Worm (Caenorhabditis elegans) whole organism, L4 larva: Measurements from ENCODE around the gene nas-11.

Experiments used
- D1046.2 ChIP-seq: fragments of 200-800 bp; sonication (Bioruptor generic); IDR thresholded peaks from 2 replicates; pipeline ENCODE4 v1.3.6; 2022; ENCODE audit warnings: missing genetic modification characterization, missing compliant biosample characterization
- F44E2.7 ChIP-seq: fragments of 200-800 bp; sonication (Bioruptor generic); IDR thresholded peaks from 2 replicates; pipeline ENCODE4 v2.1.2; 2022; ENCODE audit warnings: missing genetic modification characterization, missing compliant biosample characterization
- R02D3.7 ChIP-seq: fragments of 150-350 bp; sonication (generic microtip); optimal IDR thresholded peaks from 3 replicates; lab custom pipeline; 2014; ENCODE audit warnings: missing biosample characterization, missing genetic modification characterization
- T20F7.1 ChIP-seq: fragments of 200-800 bp; sonication (Bioruptor generic); optimal IDR thresholded peaks from 2 replicates; lab custom pipeline; 2018; ENCODE audit warnings: mild to moderate bottlenecking, missing genetic modification characterization, missing compliant biosample characterization
- T26A8.4 ChIP-seq: fragments of 200-800 bp; sonication (Bioruptor generic); IDR thresholded peaks from 2 replicates; pipeline ENCODE4 v1.3.6; 2022; ENCODE audit warnings: missing genetic modification characterization, missing compliant biosample characterization
- Y5F2A.4 ChIP-seq: fragments of 200-800 bp; sonication (Bioruptor generic); optimal IDR thresholded peaks from 2 replicates; lab custom pipeline; 2018; ENCODE audit warnings: mild to moderate bottlenecking, missing genetic modification characterization, missing compliant biosample characterization
- Y75B8A.6 ChIP-seq: fragments of 200-800 bp; sonication (Bioruptor generic); IDR thresholded peaks from 2 replicates; pipeline ENCODE4 v1.3.6; 2022; ENCODE audit warnings: missing genetic modification reagents, missing genetic modification characterization, missing compliant biosample characterization
- ZK337.2 ChIP-seq: fragments of 200-800 bp; sonication (Bioruptor generic); IDR thresholded peaks from 2 replicates; pipeline ENCODE4 v1.3.6; 2022; ENCODE audit warnings: missing genetic modification reagents, missing genetic modification characterization, missing compliant biosample characterization
- attf-4 ChIP-seq: sonication (generic microtip); optimal IDR thresholded peaks from 3 replicates; lab custom pipeline; 2017; ENCODE audit warnings: missing biosample characterization, missing genetic modification characterization
- ceh-62 ChIP-seq: sonication (generic microtip); optimal IDR thresholded peaks from 2 replicates; lab custom pipeline; 2017; ENCODE audit warnings: missing biosample characterization, missing genetic modification characterization
- ctbp-1 ChIP-seq: fragments of 200-800 bp; sonication (Bioruptor generic); IDR thresholded peaks from 2 replicates; pipeline ENCODE4 v1.3.6; 2022; ENCODE audit warnings: missing genetic modification reagents, missing genetic modification characterization, missing compliant biosample characterization
- daf-16 ChIP-seq, 3 experiments: sonication (generic microtip); optimal IDR thresholded peaks; 2 replicates each; lab custom pipeline; 2016 to 2017; ENCODE audit warnings: missing genetic modification characterization in 3 of 3, missing genetic modification reagents in 3 of 3, mild to moderate bottlenecking in 2 of 3, missing compliant biosample characterization in 2 of 3, missing biosample characterization in 1 of 3, moderate library complexity in 1 of 3
- egl-43 ChIP-seq: fragments of 200-800 bp; sonication (Bioruptor generic); IDR thresholded peaks from 2 replicates; pipeline ENCODE4 v1.3.6; 2022; ENCODE audit warnings: missing genetic modification reagents, missing genetic modification characterization, missing compliant biosample characterization
- fos-1 ChIP-seq: fragments of 150-350 bp; optimal IDR thresholded peaks from 2 replicates; lab custom pipeline; 2014; ENCODE audit warnings: missing biosample characterization, missing genetic modification characterization
- gei-8 ChIP-seq: fragments of 200-800 bp; sonication (Bioruptor generic); optimal IDR thresholded peaks from 2 replicates; lab custom pipeline; 2018; ENCODE audit warnings: mild to moderate bottlenecking, missing genetic modification characterization, missing compliant biosample characterization
- hmg-1.1 ChIP-seq: fragments of 200-800 bp; sonication (Bioruptor generic); IDR thresholded peaks from 2 replicates; pipeline ENCODE4 v1.3.6; 2022; ENCODE audit warnings: missing genetic modification reagents, missing genetic modification characterization, missing compliant biosample characterization
- jun-1 ChIP-seq: fragments of 150-350 bp; optimal IDR thresholded peaks from 2 replicates; lab custom pipeline; 2014; ENCODE audit warnings: missing biosample characterization, missing genetic modification reagents, missing genetic modification characterization
- lim-7 ChIP-seq: fragments of 200-800 bp; sonication (Bioruptor generic); IDR thresholded peaks from 2 replicates; pipeline ENCODE4 v1.3.6; 2022; ENCODE audit warnings: missing genetic modification characterization, missing compliant biosample characterization
- lin-1 ChIP-seq: fragments of 200-800 bp; sonication (Bioruptor generic); IDR thresholded peaks from 2 replicates; pipeline ENCODE4 v1.3.6; 2022; ENCODE audit warnings: missing genetic modification reagents, missing genetic modification characterization, missing compliant biosample characterization
- lin-13 ChIP-seq: fragments of 150-350 bp; optimal IDR thresholded peaks from 2 replicates; lab custom pipeline; 2014; ENCODE audit warnings: missing biosample characterization, missing genetic modification reagents, missing genetic modification characterization
- lin-15B ChIP-seq: fragments of 150-350 bp; sonication (generic microtip); optimal IDR thresholded peaks from 3 replicates; lab custom pipeline; 2014; ENCODE audit warnings: missing biosample characterization, missing genetic modification characterization
- lin-29 ChIP-seq: fragments of 200-800 bp; sonication (Bioruptor generic); IDR thresholded peaks from 2 replicates; pipeline ENCODE4 v1.3.6; 2022; ENCODE audit warnings: missing genetic modification reagents, missing genetic modification characterization, missing compliant biosample characterization
- madf-5 ChIP-seq, 2 experiments: fragments of 200-800 bp; sonication (Bioruptor generic); IDR thresholded peaks; 2 replicates each; pipeline ENCODE4 v1.3.6; 2022; ENCODE audit warnings: missing compliant biosample characterization in 2 of 2, missing genetic modification characterization in 2 of 2
- mdl-1 ChIP-seq, 2 experiments: fragments of 150-350 bp in 1 of 2; sonication (generic microtip) in 1 of 2; optimal IDR thresholded peaks; 2 replicates each; lab custom pipeline; 2014 to 2017; ENCODE audit warnings: missing biosample characterization in 2 of 2, missing genetic modification characterization in 2 of 2
- mdt-29 ChIP-seq: fragments of 200-800 bp; sonication (Bioruptor generic); IDR thresholded peaks from 2 replicates; pipeline ENCODE4 v1.3.6; 2022; ENCODE audit warnings: missing genetic modification reagents, missing genetic modification characterization, missing compliant biosample characterization
- mep-1 ChIP-seq: fragments of 150-350 bp; sonication (generic microtip); optimal IDR thresholded peaks from 3 replicates; lab custom pipeline; 2014; ENCODE audit warnings: missing biosample characterization, missing genetic modification characterization
- mes-2 ChIP-seq: sonication (generic microtip); optimal IDR thresholded peaks from 2 replicates; lab custom pipeline; 2016; ENCODE audit warnings: missing genotype, mild to moderate bottlenecking, missing genetic modification characterization, missing compliant biosample characterization; ENCODE audit not compliant: poor library complexity, severe bottlenecking
- nhr-102 ChIP-seq: sonication (generic microtip); optimal IDR thresholded peaks from 2 replicates; lab custom pipeline; 2016; ENCODE audit warnings: mild to moderate bottlenecking, missing genetic modification characterization, moderate library complexity, missing compliant biosample characterization
- nhr-111 ChIP-seq: fragments of 200-800 bp; sonication (Bioruptor generic); optimal IDR thresholded peaks from 2 replicates; lab custom pipeline; 2018; ENCODE audit warnings: mild to moderate bottlenecking, missing genetic modification characterization, missing compliant biosample characterization
- nhr-28 ChIP-seq: fragments of 150-350 bp; optimal IDR thresholded peaks from 2 replicates; lab custom pipeline; 2014; ENCODE audit warnings: missing biosample characterization, missing genetic modification characterization
- nhr-41 ChIP-seq: fragments of 200-800 bp; sonication (Bioruptor generic); IDR thresholded peaks from 2 replicates; pipeline ENCODE4 v1.3.6; 2022; ENCODE audit warnings: missing genetic modification reagents, missing genetic modification characterization, missing compliant biosample characterization
- nhr-42 ChIP-seq: fragments of 200-800 bp; sonication (Bioruptor generic); IDR thresholded peaks from 2 replicates; pipeline ENCODE4 v1.3.6; 2022; ENCODE audit warnings: missing genetic modification characterization, missing compliant biosample characterization
- nhr-77 ChIP-seq: fragments of 150-350 bp; optimal IDR thresholded peaks from 2 replicates; lab custom pipeline; 2014; ENCODE audit warnings: missing biosample characterization, missing genetic modification characterization
- pha-4 ChIP-seq, 2 experiments: fragments of 150-350 bp in 1 of 2; fragments of 200-800 bp in 1 of 2; sonication (Bioruptor generic) in 1 of 2; IDR thresholded peaks in 1 of 2; optimal IDR thresholded peaks in 1 of 2; 2 replicates each; pipeline versions ENCODE4 v1.3.6 to Lab custom; 2014 to 2022; ENCODE audit warnings: missing genetic modification characterization in 2 of 2, missing genetic modification reagents in 2 of 2, missing biosample characterization in 1 of 2, missing compliant biosample characterization in 1 of 2
- pqm-1 ChIP-seq: sonication (generic microtip); optimal IDR thresholded peaks from 2 replicates; lab custom pipeline; 2017; ENCODE audit warnings: missing biosample characterization, missing genetic modification characterization
- rbr-2 ChIP-seq: sonication (generic microtip); optimal IDR thresholded peaks from 2 replicates; lab custom pipeline; 2016; ENCODE audit warnings: missing genotype, missing genetic modification characterization, missing compliant biosample characterization
- saeg-2 ChIP-seq: fragments of 200-800 bp; sonication (Bioruptor generic); IDR thresholded peaks from 2 replicates; pipeline ENCODE4 v1.3.6; 2022; ENCODE audit warnings: missing genetic modification reagents, missing genetic modification characterization, missing compliant biosample characterization
- sdz-12 ChIP-seq: fragments of 200-800 bp; sonication (Bioruptor generic); optimal IDR thresholded peaks from 2 replicates; lab custom pipeline; 2018; ENCODE audit warnings: mild to moderate bottlenecking, missing genetic modification characterization, missing compliant biosample characterization
- set-16 ChIP-seq: fragments of 200-800 bp; sonication (Bioruptor generic); IDR thresholded peaks from 2 replicates; pipeline ENCODE4 v1.3.6; 2022; ENCODE audit warnings: missing genetic modification reagents, missing genetic modification characterization, missing compliant biosample characterization
- snpc-1.2 ChIP-seq: fragments of 200-800 bp; sonication (Bioruptor generic); IDR thresholded peaks from 2 replicates; pipeline ENCODE4 v1.3.6; 2022; ENCODE audit warnings: missing genetic modification reagents, missing genetic modification characterization, missing compliant biosample characterization
- unc-130 ChIP-seq: sonication (generic microtip); optimal IDR thresholded peaks from 2 replicates; lab custom pipeline; 2016; ENCODE audit warnings: missing genetic modification reagents, missing genetic modification characterization, missing compliant biosample characterization
- unc-62 ChIP-seq, 3 experiments: fragments of 150-350 bp in 1 of 3; sonication (generic microtip); optimal IDR thresholded peaks in 2 of 3; peaks in 1 of 3; 1 replicate in 1 of 3; 2 replicates in 2 of 3; lab custom pipeline; 2014 to 2017; ENCODE audit warnings: missing biosample characterization in 3 of 3, missing genetic modification characterization in 3 of 3, missing genetic modification reagents in 3 of 3, missing genotype in 1 of 3
- zfp-3 ChIP-seq: fragments of 200-800 bp; sonication (Bioruptor generic); conservative IDR thresholded peaks from 2 replicates; pipeline ENCODE4 v1.3.6; 2022; ENCODE audit warnings: missing genetic modification reagents, missing genetic modification characterization, missing compliant biosample characterization
- zip-2 ChIP-seq: fragments of 150-350 bp; optimal IDR thresholded peaks from 2 replicates; lab custom pipeline; 2014; ENCODE audit warnings: missing biosample characterization, missing genetic modification characterization

The nas-11 gene

DNA sequence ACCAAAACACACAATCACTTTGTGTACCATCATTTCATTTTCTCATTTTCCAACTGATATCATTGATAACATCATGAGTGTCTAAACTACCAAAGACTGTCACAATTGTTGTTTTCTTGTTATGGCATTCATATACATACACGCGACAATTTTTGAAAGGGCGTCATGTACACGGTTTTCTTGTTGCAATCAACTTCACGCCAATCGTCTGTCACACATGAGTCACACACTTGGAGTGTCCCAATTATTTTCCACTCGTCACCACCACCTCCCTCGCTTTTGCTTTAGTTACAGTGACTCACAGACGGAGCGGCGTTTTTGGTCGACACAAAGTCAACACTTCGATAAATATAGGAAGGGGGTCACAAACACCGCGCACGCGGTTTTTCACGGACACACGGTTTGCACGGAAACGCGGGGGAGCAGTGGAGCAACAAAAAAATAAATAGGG is 34.6 kb downstream of the nas-11 start (continued):
- TF ChIP-seq nhr-41 (no peak; the same call in none of the 2 replicates), pha-4 (GFP tag; IDR thresholded peaks at IDR 0.05; lab: Robert Waterston, UW) (peak; percentile 74; the same call in 1 of the 2 replicates), pha-4 (tag; optimal IDR thresholded peaks at IDR 0.05; lab: Kevin White, UChicago) (peak; percentile 93), hmg-1.1 (peak; percentile 64), unc-130 (GFP tag; lab: Kevin White, UChicago) (no peak), daf-16 (GFP tag; optimal IDR thresholded peaks at IDR 0.05; lab: Kevin White, UChicago) (peak in 1 of 2 experiments; percentile 74), daf-16 (tag; optimal IDR thresholded peaks at IDR 0.05; lab: Kevin White, UChicago) (peak; percentile 95), saeg-2 (0 out of 2 replicates have a peak, but pooled peaks have one; percentile 34), nhr-77 (tag; lab: Kevin White, UChicago) (peak; percentile 7), Y75B8A.6 (GFP tag; lab: Robert Waterston, UW) (peak; percentile 50; the same call in 1 of the 2 replicates), zfp-3 (GFP tag; lab: Robert Waterston, UW) (no peak), jun-1 (tag; lab: Kevin White, UChicago) (peak; percentile 48), mes-2 (tag; lab: Kevin White, UChicago) (peak; percentile 50), T20F7.1 (GFP tag; lab: Kevin White, UChicago) (peak; percentile 65), nhr-28 (tag; lab: Kevin White, UChicago) (peak; percentile 26), pqm-1 (tag; lab: Kevin White, UChicago) (no peak), R02D3.7 (tag; lab: Kevin White, UChicago) (no peak), F44E2.7 (GFP tag; lab: Robert Waterston, UW) (no peak), egl-43 (GFP tag; lab: Robert Waterston, UW) (0 out of 2 replicates have a peak, but pooled peaks have one; percentile 59), nhr-111 (GFP tag; lab: Kevin White, UChicago) (no peak), gei-8 (GFP tag; lab: Kevin White, UChicago) (peak; percentile 76), set-16 (GFP tag; lab: Robert Waterston, UW) (peak; percentile 39), lin-1 (GFP tag; lab: Robert Waterston, UW) (peak; percentile 80), ctbp-1 (no peak), zip-2 (no peak), ZK337.2 (GFP tag; lab: Robert Waterston, UW) (no peak), lin-13 (GFP tag; lab: Kevin White, UChicago) (peak; percentile 44), ceh-62 (tag; lab: Kevin White, UChicago) (no peak), nhr-102 (tag; lab: Kevin White, UChicago) (peak; percentile 84), lim-7 (no peak), D1046.2 (GFP tag; lab: Robert Waterston, UW) (no peak), Y5F2A.4 (GFP tag; lab: Kevin White, UChicago) (no peak), T26A8.4 (GFP tag; lab: Robert Waterston, UW) (0 out of 2 replicates have a peak, but pooled peaks have one; percentile 18), lin-15B (tag; lab: Kevin White, UChicago) (no peak), madf-5 (GFP tag; IDR thresholded peaks at IDR 0.05; lab: Robert Waterston, UW) (no peak), fos-1 (tag; lab: Kevin White, UChicago) (no peak), mdt-29 (GFP tag; lab: Robert Waterston, UW) (peak; percentile 70)

DNA sequence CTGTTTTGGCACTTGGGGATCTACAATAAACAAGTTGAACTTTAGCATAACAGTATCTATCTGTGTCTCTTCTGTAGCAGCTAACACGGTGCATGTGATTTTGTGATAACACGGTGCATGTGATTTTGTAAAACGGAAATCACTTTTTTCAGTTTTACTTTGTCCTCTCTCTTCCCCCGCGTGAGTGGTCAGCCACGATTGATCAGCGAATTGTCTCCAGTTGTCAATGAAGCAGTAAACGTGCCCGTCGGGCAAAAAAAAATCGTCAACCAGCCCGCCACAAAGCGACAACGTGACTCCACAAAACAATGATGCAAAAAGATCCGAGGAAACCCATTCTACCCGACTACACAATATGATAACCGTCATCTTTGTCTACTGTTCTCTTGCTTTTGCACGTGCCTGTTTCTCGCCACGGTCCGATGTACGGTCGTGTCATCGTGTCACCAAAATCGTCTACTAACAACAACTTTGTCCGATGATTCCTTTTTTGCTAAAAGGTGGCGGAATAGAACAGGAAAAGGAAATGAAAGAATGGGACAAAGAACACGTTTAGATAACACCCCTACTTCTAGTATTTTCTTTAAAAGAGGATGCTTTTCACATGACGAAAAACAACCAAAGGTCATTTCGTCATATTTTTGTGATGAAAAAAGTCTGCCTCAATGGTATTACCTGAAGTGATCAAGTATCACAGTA is 35.9 kb downstream of the nas-11 start:
- TF ChIP-seq mdt-29 (GFP tag; lab: Robert Waterston, UW) (peak; percentile 93), daf-16 (GFP tag; optimal IDR thresholded peaks at IDR 0.05; lab: Kevin White, UChicago) (peak in 1 of 2 experiments; percentile 45), daf-16 (tag; optimal IDR thresholded peaks at IDR 0.05; lab: Kevin White, UChicago) (peak; percentile 97), snpc-1.2 (GFP tag; lab: Robert Waterston, UW) (no peak), attf-4 (tag; lab: Kevin White, UChicago) (no peak), mdl-1 (tag; optimal IDR thresholded peaks at IDR 0.05; lab: Kevin White, UChicago) (peak in 1 of 2 experiments; percentile 100), nhr-41 (no peak), mep-1 (tag; lab: Kevin White, UChicago) (peak; percentile 62), nhr-28 (tag; lab: Kevin White, UChicago) (peak; percentile 92), nhr-102 (tag; lab: Kevin White, UChicago) (peak; percentile 93), nhr-42 (GFP tag; lab: Robert Waterston, UW) (peak; percentile 66; the same call in 1 of the 2 replicates), T20F7.1 (GFP tag; lab: Kevin White, UChicago) (no peak), rbr-2 (peak; percentile 43), lin-1 (GFP tag; lab: Robert Waterston, UW) (peak; percentile 80), unc-62 (GFP tag; optimal IDR thresholded peaks at IDR 0.05 in 1 of 2; lab: Kevin White, UChicago) (peak in 1 of 2 experiments; percentile 98), unc-62 (tag; optimal IDR thresholded peaks at IDR 0.05; lab: Kevin White, UChicago) (no peak), mes-2 (tag; lab: Kevin White, UChicago) (no peak), gei-8 (GFP tag; lab: Kevin White, UChicago) (peak; percentile 85), pqm-1 (tag; lab: Kevin White, UChicago) (no peak), lin-29 (peak; percentile 63), nhr-77 (tag; lab: Kevin White, UChicago) (peak; percentile 3), sdz-12 (GFP tag; lab: Kevin White, UChicago) (peak; percentile 8)
